Worm (Caenorhabditis elegans) whole organism, L1 larva: ENCODE results near the gene Y41C4A.18.

ENCODE experiments used
- Y116A8C.19 ChIP-seq: sonication (generic microtip); optimal IDR thresholded peaks from 2 replicates; lab custom pipeline; 2016; ENCODE audit warnings: missing compliant biosample characterization, missing genetic modification characterization, borderline replicate concordance
- egl-27 ChIP-seq, 2 experiments: fragments of 150-350 bp in 1 of 2; sonication (generic microtip); optimal IDR thresholded peaks; 3 replicates each; lab custom pipeline; 2017 to 2018; ENCODE audit warnings: missing biosample characterization in 2 of 2, missing genetic modification characterization in 2 of 2, missing genetic modification reagents in 2 of 2
- fkh-4 ChIP-seq: sonication (generic microtip); optimal IDR thresholded peaks from 2 replicates; lab custom pipeline; 2016; ENCODE audit warnings: missing compliant biosample characterization, missing genetic modification characterization, borderline replicate concordance
- hlh-17 ChIP-seq: fragments of 200-800 bp; sonication (Bioruptor generic); optimal IDR thresholded peaks from 2 replicates; lab custom pipeline; 2018; ENCODE audit warnings: missing genetic modification characterization, mild to moderate bottlenecking, missing compliant biosample characterization, moderate library complexity, borderline replicate concordance
- lin-15B ChIP-seq: fragments of 150-350 bp; sonication (generic microtip); optimal IDR thresholded peaks from 3 replicates; lab custom pipeline; 2014; ENCODE audit warnings: missing biosample characterization, missing genetic modification characterization
- nhr-77 ChIP-seq: fragments of 150-350 bp; optimal IDR thresholded peaks from 2 replicates; lab custom pipeline; 2014; ENCODE audit warnings: missing biosample characterization, missing genetic modification characterization
- unc-130 ChIP-seq: fragments of 150-350 bp; optimal IDR thresholded peaks from 2 replicates; lab custom pipeline; 2017; ENCODE audit warnings: missing biosample characterization, missing genetic modification characterization, inconsistent platforms
- unc-62 ChIP-seq: fragments of 150-350 bp; optimal IDR thresholded peaks from 2 replicates; lab custom pipeline; 2014; ENCODE audit warnings: missing biosample characterization, missing genetic modification reagents, missing genetic modification characterization
- zag-1 ChIP-seq: fragments of 150-350 bp; optimal IDR thresholded peaks from 2 replicates; lab custom pipeline; 2014; ENCODE audit warnings: missing biosample characterization, missing genetic modification characterization

DNA sequence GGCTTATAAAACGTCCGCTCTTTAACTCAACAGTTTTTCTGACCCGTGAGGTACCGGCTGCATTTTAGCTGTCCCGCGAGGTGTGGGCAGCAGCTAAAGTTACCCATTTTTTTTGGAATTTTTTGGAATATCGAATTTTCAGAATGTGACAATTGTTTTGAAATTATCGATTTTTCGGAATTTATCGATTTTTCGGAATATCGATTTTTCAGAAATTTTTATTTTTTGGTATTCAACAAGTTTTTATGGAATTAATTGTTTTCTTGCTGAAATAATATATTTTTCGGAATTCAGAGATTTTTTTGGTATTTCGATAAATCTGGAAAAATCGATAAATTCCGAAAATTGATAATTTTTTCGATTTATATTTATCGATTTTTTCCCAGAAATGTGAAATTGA, 2.5 kb downstream of the Y41C4A.18 start:
- no peak for TF ChIP-seq unc-130 (tag; lab: Kevin White, UChicago)
- TF ChIP-seq Y116A8C.19 = no peak
- TF ChIP-seq nhr-77 (tag; lab: Kevin White, UChicago) = no peak
- TF ChIP-seq zag-1 (tag; lab: Kevin White, UChicago) = no peak
- TF ChIP-seq egl-27 (tag; optimal IDR thresholded peaks at IDR 0.05; lab: Kevin White, UChicago) = no peak
- no peak for TF ChIP-seq hlh-17 (GFP tag; lab: Kevin White, UChicago)
- TF ChIP-seq unc-62 (GFP tag; lab: Kevin White, UChicago) = no peak
- TF ChIP-seq fkh-4 = no peak
- TF ChIP-seq lin-15B (tag; lab: Kevin White, UChicago) = no peak
